Fruit fly (Drosophila melanogaster) whole organism, embryonic: ENCODE measurements around the gene SmydA-2.

Source experiments
- CG10209 ChIP-seq: fragments of 200-800 bp; sonication (Bioruptor generic); optimal IDR thresholded peaks from 3 replicates; lab custom pipeline; 2017; ENCODE audit warnings: missing biosample characterization, mild to moderate bottlenecking, missing genetic modification characterization, missing genetic modification reagents
- CG12219 ChIP-seq: fragments of 200-800 bp; sonication (Bioruptor generic); optimal IDR thresholded peaks from 3 replicates; lab custom pipeline; 2018; ENCODE audit warnings: missing biosample characterization, mild to moderate bottlenecking, missing genetic modification characterization
- CG13296 ChIP-seq: fragments of 200-800 bp; sonication (Bioruptor generic); optimal IDR thresholded peaks from 3 replicates; lab custom pipeline; 2018; ENCODE audit warnings: missing biosample characterization, mild to moderate bottlenecking, missing genetic modification characterization
- CG15269 ChIP-seq: fragments of 200-800 bp; sonication (Bioruptor generic); optimal IDR thresholded peaks from 2 replicates; lab custom pipeline; 2018; ENCODE audit warnings: missing biosample characterization, mild to moderate bottlenecking, missing genetic modification characterization, moderate library complexity
- CG15696 ChIP-seq: fragments of 200-800 bp; sonication (Bioruptor generic); optimal IDR thresholded peaks from 2 replicates; lab custom pipeline; 2019; ENCODE audit warnings: missing biosample characterization, mild to moderate bottlenecking, missing genetic modification characterization, moderate library complexity
- CG17385 ChIP-seq: fragments of 200-800 bp; sonication (Bioruptor generic); optimal IDR thresholded peaks from 3 replicates; lab custom pipeline; 2018; ENCODE audit warnings: missing biosample characterization, mild to moderate bottlenecking, missing genetic modification characterization
- CG17568 ChIP-seq: fragments of 200-800 bp; sonication (Bioruptor generic); optimal IDR thresholded peaks from 2 replicates; lab custom pipeline; 2018; ENCODE audit warnings: missing biosample characterization, mild to moderate bottlenecking, missing genetic modification characterization, moderate library complexity
- CG18764 ChIP-seq: fragments of 200-800 bp; sonication (Bioruptor generic); optimal IDR thresholded peaks from 3 replicates; lab custom pipeline; 2016; ENCODE audit warnings: missing biosample characterization, missing genetic modification characterization
- CG2129 ChIP-seq: fragments of 200-800 bp; sonication (Bioruptor generic); IDR thresholded peaks from 2 replicates; pipeline ENCODE4 v1.3.6; 2022; ENCODE audit warnings: missing biosample characterization, missing genetic modification characterization; ENCODE audit not compliant: partially characterized antibody
- CG2678 ChIP-seq: fragments of 200-800 bp; sonication (Bioruptor generic); optimal IDR thresholded peaks from 3 replicates; lab custom pipeline; 2019; ENCODE audit warnings: missing biosample characterization, mild to moderate bottlenecking, missing genetic modification characterization, moderate library complexity
- CG3281 ChIP-seq: fragments of 200-800 bp; sonication (Bioruptor generic); optimal IDR thresholded peaks from 3 replicates; lab custom pipeline; 2017; ENCODE audit warnings: missing biosample characterization, mild to moderate bottlenecking, missing genetic modification characterization
- CG33557 ChIP-seq: fragments of 200-800 bp; sonication (Bioruptor generic); optimal IDR thresholded peaks from 2 replicates; lab custom pipeline; 2019; ENCODE audit warnings: missing biosample characterization, mild to moderate bottlenecking, missing genetic modification characterization, moderate library complexity
- CG34376 ChIP-seq: fragments of 200-800 bp; sonication (Bioruptor generic); optimal IDR thresholded peaks from 2 replicates; lab custom pipeline; 2018; ENCODE audit warnings: missing biosample characterization, mild to moderate bottlenecking, missing genetic modification characterization
- CG34422 ChIP-seq: fragments of 200-800 bp; sonication (Bioruptor generic); IDR thresholded peaks from 3 replicates; pipeline ENCODE4 v1.3.6; 2022; ENCODE audit warnings: missing biosample characterization, missing genetic modification characterization
- CG5245 ChIP-seq: fragments of 200-800 bp; sonication (Bioruptor generic); optimal IDR thresholded peaks from 3 replicates; lab custom pipeline; 2016; ENCODE audit warnings: missing biosample characterization, missing genetic modification characterization
- CG6689 ChIP-seq: fragments of 200-800 bp; sonication (Bioruptor generic); IDR thresholded peaks from 2 replicates; pipeline ENCODE4 v1.3.6; 2022; ENCODE audit warnings: missing biosample characterization, missing genetic modification characterization
- CG7963 ChIP-seq: fragments of 200-800 bp; sonication (Bioruptor generic); IDR thresholded peaks from 3 replicates; pipeline ENCODE4 v1.3.6; 2022; ENCODE audit warnings: missing biosample characterization, missing genetic modification characterization; ENCODE audit not compliant: partially characterized antibody
- CG8089 ChIP-seq: fragments of 200-800 bp; sonication (Bioruptor generic); optimal IDR thresholded peaks from 3 replicates; lab custom pipeline; 2016; ENCODE audit warnings: missing biosample characterization, missing genetic modification characterization
- CG8290 ChIP-seq, 3 experiments: fragments of 200-800 bp; sonication (Bioruptor generic); optimal IDR thresholded peaks; 2 replicates each; lab custom pipeline; 2016 to 2019; ENCODE audit warnings: missing biosample characterization in 3 of 3, missing genetic modification characterization in 3 of 3, mild to moderate bottlenecking in 2 of 3, moderate library complexity in 1 of 3
- CG9437 ChIP-seq: fragments of 200-800 bp; sonication (Bioruptor generic); optimal IDR thresholded peaks from 2 replicates; lab custom pipeline; 2018; ENCODE audit warnings: missing biosample characterization, mild to moderate bottlenecking, missing genetic modification characterization
- CG9797 ChIP-seq: fragments of 200-800 bp; sonication (Bioruptor generic); optimal IDR thresholded peaks from 3 replicates; lab custom pipeline; 2018; ENCODE audit warnings: missing biosample characterization, mild to moderate bottlenecking, missing genetic modification characterization
- D19B ChIP-seq: fragments of 200-800 bp; sonication (Bioruptor generic); optimal IDR thresholded peaks from 2 replicates; lab custom pipeline; 2017; ENCODE audit warnings: missing biosample characterization, mild to moderate bottlenecking, missing genetic modification characterization
- Gsc ChIP-seq: fragments of 200-800 bp; sonication (Bioruptor generic); IDR thresholded peaks from 2 replicates; pipeline ENCODE4 v1.3.6; 2022; ENCODE audit warnings: missing biosample characterization, missing genetic modification characterization
- H2.0 ChIP-seq: fragments of 200-800 bp; sonication (Bioruptor generic); IDR thresholded peaks from 2 replicates; pipeline ENCODE4 v1.3.6; 2022; ENCODE audit warnings: missing biosample characterization, missing genetic modification characterization
- HHEX ChIP-seq: fragments of 200-800 bp; sonication (Bioruptor generic); optimal IDR thresholded peaks from 3 replicates; lab custom pipeline; 2017; ENCODE audit warnings: missing biosample characterization, mild to moderate bottlenecking, missing genetic modification characterization, missing genetic modification reagents
- Hey ChIP-seq: fragments of 200-800 bp; sonication (Bioruptor generic); optimal IDR thresholded peaks from 3 replicates; lab custom pipeline; 2018; ENCODE audit warnings: missing biosample characterization, mild to moderate bottlenecking, missing genetic modification characterization
- HmgZ ChIP-seq: fragments of 200-800 bp; sonication (Bioruptor generic); optimal IDR thresholded peaks from 2 replicates; lab custom pipeline; 2018; ENCODE audit warnings: missing biosample characterization, mild to moderate bottlenecking, missing genetic modification characterization
- Hr39 ChIP-seq: fragments of >200 bp; optimal IDR thresholded peaks from 2 replicates; lab custom pipeline; 2017
- Nf-YC ChIP-seq: fragments of 200-800 bp; optimal IDR thresholded peaks from 3 replicates; lab custom pipeline; 2019; ENCODE audit warnings: missing biosample characterization, mild to moderate bottlenecking, missing genetic modification characterization, moderate library complexity
- Opbp ChIP-seq: fragments of 200-800 bp; sonication (Bioruptor generic); IDR thresholded peaks from 3 replicates; pipeline ENCODE4 v1.3.6; 2022; ENCODE audit warnings: missing biosample characterization, missing genetic modification characterization; ENCODE audit not compliant: partially characterized antibody
- Scr ChIP-seq: fragments of 200-800 bp; sonication (Bioruptor generic); IDR thresholded peaks from 2 replicates; pipeline ENCODE4 v1.3.6; 2022; ENCODE audit warnings: missing biosample characterization, missing genetic modification characterization; ENCODE audit not compliant: partially characterized antibody
- Sox100B ChIP-seq: fragments of 200-800 bp; sonication (Bioruptor generic); optimal IDR thresholded peaks from 3 replicates; lab custom pipeline; 2018; ENCODE audit warnings: missing biosample characterization, mild to moderate bottlenecking, missing genetic modification characterization
- amos ChIP-seq: fragments of 200-800 bp; sonication (Bioruptor generic); IDR thresholded peaks from 2 replicates; pipeline ENCODE4 v1.3.6; 2022; ENCODE audit warnings: missing biosample characterization, missing genetic modification characterization; ENCODE audit not compliant: partially characterized antibody
- ase ChIP-seq: fragments of 200-800 bp; sonication (Bioruptor generic); IDR thresholded peaks from 3 replicates; pipeline ENCODE4 v1.3.6; 2022; ENCODE audit warnings: missing biosample characterization, missing genetic modification characterization
- bab2 ChIP-seq: fragments of 200-800 bp; sonication (Bioruptor generic); optimal IDR thresholded peaks from 2 replicates; lab custom pipeline; 2016; ENCODE audit warnings: missing biosample characterization, missing genetic modification characterization
- btn ChIP-seq: fragments of 200-800 bp; sonication (Bioruptor generic); optimal IDR thresholded peaks from 2 replicates; lab custom pipeline; 2016; ENCODE audit warnings: missing biosample characterization, missing genetic modification characterization
- corto ChIP-seq: fragments of 200-800 bp; sonication (Bioruptor generic); optimal IDR thresholded peaks from 2 replicates; lab custom pipeline; 2016; ENCODE audit warnings: missing biosample characterization, mild to moderate bottlenecking, missing genetic modification characterization, moderate library complexity
- crp ChIP-seq, 2 experiments: fragments of 200-800 bp; sonication (Bioruptor generic); optimal IDR thresholded peaks; 2 replicates in 1 of 2; 3 replicates in 1 of 2; lab custom pipeline; 2017; ENCODE audit warnings: missing biosample characterization in 2 of 2, missing genetic modification characterization in 2 of 2, mild to moderate bottlenecking in 1 of 2, moderate library complexity in 1 of 2
- fd64A ChIP-seq: fragments of 200-800 bp; sonication (Bioruptor generic); optimal IDR thresholded peaks from 3 replicates; lab custom pipeline; 2018; ENCODE audit warnings: missing biosample characterization, mild to moderate bottlenecking, missing genetic modification characterization
- gsb-n ChIP-seq: fragments of 200-800 bp; sonication (Bioruptor generic); optimal IDR thresholded peaks from 3 replicates; lab custom pipeline; 2018; ENCODE audit warnings: missing biosample characterization, mild to moderate bottlenecking, missing genetic modification characterization
- ind ChIP-seq: fragments of 200-800 bp; sonication (Bioruptor generic); optimal IDR thresholded peaks from 3 replicates; lab custom pipeline; 2016; ENCODE audit warnings: missing biosample characterization, missing genetic modification characterization
- lab ChIP-seq: fragments of 200-800 bp; sonication (Bioruptor generic); optimal IDR thresholded peaks from 3 replicates; lab custom pipeline; 2017; ENCODE audit warnings: missing biosample characterization, missing genetic modification characterization, mild to moderate bottlenecking, moderate library complexity, missing genetic modification reagents
- prd ChIP-seq, 3 experiments: fragments of >200 bp in 2 of 3; fragments of 200-800 bp in 1 of 3; sonication (Bioruptor generic) in 1 of 3; optimal IDR thresholded peaks in 2 of 3; IDR thresholded peaks in 1 of 3; 2 replicates in 2 of 3; 3 replicates in 1 of 3; pipeline versions ENCODE4 v1.3.6 to Lab custom; 2017 to 2022; ENCODE audit warnings: missing biosample characterization in 1 of 3, missing genetic modification characterization in 1 of 3
- sd ChIP-seq: fragments of 200-800 bp; sonication (Bioruptor generic); optimal IDR thresholded peaks from 3 replicates; lab custom pipeline; 2018; ENCODE audit warnings: missing biosample characterization, mild to moderate bottlenecking, missing genetic modification characterization, moderate library complexity
- sisA ChIP-seq: fragments of 200-800 bp; sonication (Bioruptor generic); IDR thresholded peaks from 2 replicates; pipeline ENCODE4 v1.3.6; 2022; ENCODE audit warnings: missing biosample characterization, missing genetic modification characterization
- slou ChIP-seq: fragments of 200-800 bp; sonication (Bioruptor generic); optimal IDR thresholded peaks from 3 replicates; lab custom pipeline; 2016; ENCODE audit warnings: missing biosample characterization, missing genetic modification characterization
- sqz ChIP-seq: fragments of 200-800 bp; sonication (Bioruptor generic); optimal IDR thresholded peaks from 3 replicates; lab custom pipeline; 2018; ENCODE audit warnings: missing biosample characterization, mild to moderate bottlenecking, missing genetic modification characterization
- sug ChIP-seq: fragments of 200-800 bp; optimal IDR thresholded peaks from 2 replicates; lab custom pipeline; 2019; ENCODE audit warnings: missing biosample characterization, mild to moderate bottlenecking, missing genetic modification characterization, moderate library complexity
- vvl ChIP-seq: fragments of 200-800 bp; sonication (Bioruptor generic); IDR thresholded peaks from 2 replicates; pipeline ENCODE4 v1.3.6; 2022; ENCODE audit warnings: missing biosample characterization, missing genetic modification characterization

Gene SmydA-2

dm6 chr3L:18994505-18994969 is 8.5 kb downstream of the SmydA-2 start (continued):
- TF ChIP-seq CG17568 (GFP tag; lab: Kevin White, UChicago) (no peak), CG33557 (GFP tag; lab: Kevin White, UChicago) (no peak), H2.0 (no peak), CG10209 (GFP tag; lab: Kevin White, UChicago) (no peak), CG34422 (GFP tag; lab: Robert Waterston, UW) (no peak; the same call in 2 of the 3 replicates), lab (GFP tag; lab: Kevin White, UChicago) (peak; percentile 30), CG2678 (peak; percentile 23), HHEX (GFP tag; lab: Kevin White, UChicago) (no peak), CG5245 (no peak), ase (GFP tag; lab: Robert Waterston, UW) (no peak), CG9437 (GFP tag; lab: Kevin White, UChicago) (no peak), prd (optimal IDR thresholded peaks at IDR 0.05; lab: Kevin White, UChicago) (no peak), prd (GFP tag; IDR thresholded peaks at IDR 0.05; lab: Robert Waterston, UW) (no peak), HmgZ (tag; lab: Kevin White, UChicago) (peak; percentile 44), CG15269 (tag; lab: Kevin White, UChicago) (peak; percentile 24), D19B (GFP tag; lab: Kevin White, UChicago) (no peak), CG17385 (peak; percentile 26), CG7963 (no peak), bab2 (GFP tag; lab: Kevin White, UChicago) (no peak), corto (no peak), fd64A (no peak), crp (GFP tag; optimal IDR thresholded peaks at IDR 0.05; lab: Kevin White, UChicago) (peak in 1 of 2 experiments; percentile 28), Nf-YC (tag; lab: Kevin White, UChicago) (no peak), CG9797 (GFP tag; lab: Kevin White, UChicago) (no peak), gsb-n (tag; lab: Kevin White, UChicago) (no peak), Scr (no peak), Hr39 (no peak), Opbp (GFP tag; lab: Robert Waterston, UW) (no peak), CG3281 (GFP tag; lab: Kevin White, UChicago) (peak; percentile 46), CG15696 (tag; lab: Kevin White, UChicago) (no peak), CG12219 (GFP tag; lab: Kevin White, UChicago) (no peak), amos (GFP tag; lab: Robert Waterston, UW) (no peak), Gsc (GFP tag; lab: Robert Waterston, UW) (no peak), ind (GFP tag; lab: Kevin White, UChicago) (no peak), CG34376 (GFP tag; lab: Kevin White, UChicago) (peak; percentile 81), sd (tag; lab: Kevin White, UChicago) (peak; percentile 2), CG13296 (GFP tag; lab: Kevin White, UChicago) (peak; percentile 38), CG6689 (GFP tag; lab: Robert Waterston, UW) (no peak), btn (GFP tag; lab: Kevin White, UChicago) (no peak), CG18764 (no peak), CG8089 (GFP tag; lab: Kevin White, UChicago) (no peak), CG2129 (GFP tag; lab: Robert Waterston, UW) (no peak), sug (tag; lab: Kevin White, UChicago) (peak; percentile 95), CG8290 (GFP tag; optimal IDR thresholded peaks at IDR 0.05; lab: Kevin White, UChicago) (no peak), CG8290 (tag; optimal IDR thresholded peaks at IDR 0.05; lab: Kevin White, UChicago) (peak in 1 of 2 experiments; percentile 39), slou (GFP tag; lab: Kevin White, UChicago) (no peak), Sox100B (GFP tag; lab: Kevin White, UChicago) (no peak), sisA (no peak), sqz (no peak), Hey (peak; percentile 47), vvl (GFP tag; lab: Robert Waterston, UW) (0 out of 2 replicates have a peak, but pooled peaks have one; percentile 30)
